Worm (Caenorhabditis elegans): ENCODE measurements around the gene F23F12.12.
A peak's percentile ranks its signal among the peaks of the same experiment; 100 is the strongest.

F23F12.12 gene

DNA sequence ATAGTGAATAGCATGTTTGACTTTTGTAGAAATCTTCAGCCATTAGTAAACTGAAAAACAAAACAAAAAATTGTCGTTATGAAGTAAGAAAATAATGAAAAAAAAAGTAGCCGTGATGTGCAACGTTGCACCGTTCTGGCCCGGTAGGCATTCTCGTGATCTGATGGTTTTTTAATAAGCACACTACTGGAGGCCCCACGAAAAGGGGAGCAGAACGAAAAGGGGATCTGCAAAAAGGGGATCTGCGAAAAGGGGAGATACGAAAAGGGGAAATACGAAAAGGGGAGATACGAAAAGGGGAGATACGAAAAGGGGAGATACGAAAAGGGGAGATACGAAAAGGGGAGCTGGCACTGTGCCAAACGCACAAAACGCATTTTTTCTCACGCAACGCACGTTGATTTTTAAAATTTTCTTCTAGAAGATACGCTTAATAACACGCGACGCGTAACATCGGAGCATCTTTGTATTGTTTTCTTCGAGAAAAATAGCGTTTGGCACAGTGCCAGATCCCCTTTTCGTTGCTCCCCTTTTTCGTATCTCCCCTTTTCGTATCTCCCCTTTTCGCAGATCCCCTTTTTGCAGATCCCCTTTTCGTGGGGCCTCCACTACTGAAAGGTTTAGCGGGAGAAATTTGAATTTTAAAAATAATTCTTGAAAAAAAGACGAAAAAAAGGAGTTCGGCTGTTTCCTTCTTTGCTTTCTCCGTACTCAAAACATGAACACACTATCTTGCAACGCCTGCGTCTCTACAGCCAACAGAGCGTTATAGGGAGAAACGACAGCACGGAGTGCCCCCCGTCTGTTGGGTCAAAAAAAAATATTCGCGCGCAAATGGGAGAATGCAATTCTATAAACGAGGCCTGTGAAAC lies 43.5 kb downstream of the F23F12.12 start, which contains the start of gene C09E7.7 (continued):
- TF ChIP-seq nhr-20 (tag; optimal IDR thresholded peaks at IDR 0.05) (peak; percentile 42), jun-1 (tag; optimal IDR thresholded peaks at IDR 0.05) (peak; percentile 33), lir-3 (tag; optimal IDR thresholded peaks at IDR 0.05; ENCODE audit: poor library complexity) (peak; percentile 67), ztf-11 (tag; optimal IDR thresholded peaks at IDR 0.05) (peak in 1 of 2 experiments; percentile 79), snpc-4 (tag; optimal IDR thresholded peaks at IDR 0.05) (peak; percentile 2), ceh-63 (GFP tag; optimal IDR thresholded peaks at IDR 0.05) (peak; percentile 70), grh-1 (GFP tag; IDR thresholded peaks at IDR 0.05) (peak; percentile 17; the same call in 1 of the 2 replicates), mab-9 (GFP tag; IDR thresholded peaks at IDR 0.05) (peak; percentile 64), skn-1 (tag; optimal IDR thresholded peaks at IDR 0.05) (peak; percentile 46), dsc-1 (tag; optimal IDR thresholded peaks at IDR 0.05) (peak; percentile 25), ceh-88 (GFP tag; IDR thresholded peaks at IDR 0.05) (peak; percentile 64), C04F5.9 (tag; optimal IDR thresholded peaks at IDR 0.05) (peak; percentile 13), unc-130 (tag; optimal IDR thresholded peaks at IDR 0.05) (peak; percentile 3), lin-14 (GFP tag; optimal IDR thresholded peaks at IDR 0.05) (peak; percentile 93), swsn-7 (tag; optimal IDR thresholded peaks at IDR 0.05) (peak; percentile 39), unc-98 (GFP tag; IDR thresholded peaks at IDR 0.05) (peak; percentile 62)

DNA sequence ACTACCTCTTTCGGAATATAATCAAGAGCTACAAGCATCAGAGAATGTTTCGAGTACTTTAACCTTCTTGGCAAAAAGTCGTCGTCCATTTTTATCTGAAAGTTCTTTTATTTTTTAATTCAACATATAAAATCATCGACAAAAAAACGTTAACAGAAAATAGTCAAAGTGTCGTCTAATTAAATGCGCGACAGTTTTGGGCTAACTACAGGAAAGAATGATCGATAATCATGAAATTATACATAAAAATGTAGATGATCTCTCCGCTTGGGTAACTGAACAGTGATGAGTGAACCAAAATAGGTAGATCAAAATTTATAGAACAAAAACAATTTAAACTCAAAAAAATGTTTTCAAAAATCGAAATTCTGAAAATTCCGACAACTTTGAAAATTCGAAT lies 50.6 kb downstream of the F23F12.12 start, which contains the start of gene C09E7.8:
Gene C09E7.8 (minus strand): TSS at position 101 of the 400 bp plus-strand sequence.
- TF ChIP-seq ama-1 (optimal IDR thresholded peaks at IDR 0.05) (no peak), fkh-10 (GFP tag; optimal IDR thresholded peaks at IDR 0.05) (no peak), lin-39 (tag; optimal IDR thresholded peaks at IDR 0.05) (no peak), ceh-82 (tag; optimal IDR thresholded peaks at IDR 0.05) (no peak), mdl-1 (tag; optimal IDR thresholded peaks at IDR 0.05) (no peak), zip-4 (GFP tag; optimal IDR thresholded peaks at IDR 0.05) (no peak), Y116A8C.19 (tag; optimal IDR thresholded peaks at IDR 0.05; ENCODE audit: borderline replicate concordance) (no peak), nhr-28 (tag; optimal IDR thresholded peaks at IDR 0.05) (no peak), unc-86 (tag; optimal IDR thresholded peaks at IDR 0.05) (no peak), elt-2 (tag; optimal IDR thresholded peaks at IDR 0.05) (no peak), hpl-2 (GFP tag; optimal IDR thresholded peaks at IDR 0.05) (no peak), sup-37 (GFP tag; optimal IDR thresholded peaks at IDR 0.05) (no peak), grh-1 (GFP tag; IDR thresholded peaks at IDR 0.05) (no peak), pqm-1 (tag; optimal IDR thresholded peaks at IDR 0.05) (no peak)
